Fruit fly (Drosophila melanogaster): ENCODE measurements around the gene CG4842.

CG4842 gene

DNA sequence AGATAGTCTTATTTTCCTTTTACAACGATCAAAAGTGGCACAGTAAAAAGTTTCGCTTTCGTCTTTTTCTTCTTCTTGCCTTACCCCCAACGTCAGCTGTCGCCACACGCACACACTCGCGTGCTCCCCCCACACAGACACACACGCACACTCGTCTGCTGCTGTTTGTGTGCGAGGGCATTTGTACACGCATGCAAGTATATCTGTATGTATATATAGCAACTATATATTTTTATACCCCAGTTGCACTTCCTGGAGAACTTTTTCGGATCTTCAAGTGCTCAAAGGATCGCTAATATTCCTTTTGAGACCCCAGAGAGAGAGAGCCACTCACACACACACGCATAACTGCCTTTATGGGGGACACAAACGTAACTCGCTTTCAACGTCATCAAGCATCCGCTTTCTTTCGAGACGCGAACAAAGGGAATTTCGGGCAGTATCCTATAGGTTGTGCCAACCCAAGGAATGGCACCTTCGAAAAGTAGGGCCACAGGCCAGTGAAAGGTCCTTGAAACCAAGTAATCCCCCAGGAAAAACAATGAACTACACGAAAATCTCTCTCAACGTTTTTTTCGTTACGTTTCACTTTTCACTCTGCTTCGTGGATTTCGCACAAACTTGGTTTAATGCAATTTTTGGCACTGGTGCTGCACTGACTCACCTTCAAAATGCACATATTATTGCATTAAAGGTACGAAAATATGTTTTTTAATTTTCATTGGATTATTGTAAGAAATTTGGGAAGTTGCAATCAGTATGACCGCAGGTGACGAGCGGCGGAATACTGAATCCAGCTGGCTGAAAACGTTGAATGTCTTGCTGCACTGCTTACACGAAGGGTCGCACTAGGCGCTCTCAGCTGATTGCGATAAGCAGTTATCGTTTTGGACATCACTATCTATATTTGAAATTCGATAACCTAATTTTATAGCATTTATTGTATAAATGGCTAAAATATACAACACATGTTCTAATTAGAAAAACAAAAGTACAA is 9.9 kb downstream of the CG4842 start, which contains the start of gene roq (continued):
- TF ChIP-seq CG18262 (tag; optimal IDR thresholded peaks at IDR 0.05) (no peak), CG14965 (GFP tag; optimal IDR thresholded peaks at IDR 0.05; ENCODE audit: borderline replicate concordance) (no peak), ken (GFP tag; IDR thresholded peaks at IDR 0.05) (no peak), salm (tag; optimal IDR thresholded peaks at IDR 0.05) (no peak), CG13624 (GFP tag; optimal IDR thresholded peaks at IDR 0.05) (peak; percentile 12), Sry-β (GFP tag; optimal IDR thresholded peaks at IDR 0.05) (no peak), CG1792 (GFP tag; optimal IDR thresholded peaks at IDR 0.05) (no peak), Poxn (GFP tag; IDR thresholded peaks at IDR 0.05) (no peak), CG5245 (GFP tag; optimal IDR thresholded peaks at IDR 0.05) (no peak), gsb (GFP tag; IDR thresholded peaks at IDR 0.05) (no peak), dan (GFP tag; IDR thresholded peaks at IDR 0.05) (no peak), CG6683 (GFP tag; optimal IDR thresholded peaks at IDR 0.05) (no peak), Oaz (GFP tag; IDR thresholded peaks at IDR 0.05) (no peak), ash1 (GFP tag; optimal IDR thresholded peaks at IDR 0.05) (no peak), Dad (GFP tag; optimal IDR thresholded peaks at IDR 0.05) (no peak), CG16815 (GFP tag; optimal IDR thresholded peaks at IDR 0.05) (no peak), Nf-YA (GFP tag; IDR thresholded peaks at IDR 0.05) (no peak), NK7.1 (GFP tag; optimal IDR thresholded peaks at IDR 0.05) (no peak), CG12769 (tag; optimal IDR thresholded peaks at IDR 0.05) (peak; percentile 38), CG30431 (GFP tag; optimal IDR thresholded peaks at IDR 0.05) (no peak), cad (GFP tag; optimal IDR thresholded peaks at IDR 0.05) (peak; percentile 3), CG4854 (GFP tag; optimal IDR thresholded peaks at IDR 0.05) (no peak), dmrt99B (tag; optimal IDR thresholded peaks at IDR 0.05) (no peak), maf-S (GFP tag; optimal IDR thresholded peaks at IDR 0.05) (no peak), trh (GFP tag; optimal IDR thresholded peaks at IDR 0.05) (no peak), sug (tag; optimal IDR thresholded peaks at IDR 0.05) (peak; percentile 93), Bgb (GFP tag; IDR thresholded peaks at IDR 0.05; ENCODE audit: partially characterized antibody) (peak; percentile 67), shn (GFP tag; optimal IDR thresholded peaks at IDR 0.05) (no peak), CG6765 (GFP tag; optimal IDR thresholded peaks at IDR 0.05) (no peak), h (optimal IDR thresholded peaks at IDR 0.05) (no peak), Gug (GFP tag; IDR thresholded peaks at IDR 0.05) (no peak), Mad (GFP tag; optimal IDR thresholded peaks at IDR 0.05) (no peak), CG6175 (GFP tag; IDR thresholded peaks at IDR 0.05) (no peak), CG8944 (GFP tag; optimal IDR thresholded peaks at IDR 0.05) (no peak), CG10147 (GFP tag; optimal IDR thresholded peaks at IDR 0.05) (no peak), ATbp (GFP tag; optimal IDR thresholded peaks at IDR 0.05) (no peak), Hr51 (GFP tag; optimal IDR thresholded peaks at IDR 0.05) (no peak), CG31365 (tag; optimal IDR thresholded peaks at IDR 0.05) (peak; percentile 97), CG16779 (GFP tag; IDR thresholded peaks at IDR 0.05) (no peak), ase (GFP tag; IDR thresholded peaks at IDR 0.05) (no peak), Sry-δ (GFP tag; optimal IDR thresholded peaks at IDR 0.05) (peak; percentile 74), exex (tag; optimal IDR thresholded peaks at IDR 0.05) (peak; percentile 26), abd-A (tag; optimal IDR thresholded peaks at IDR 0.05) (no peak), p53 (GFP tag; optimal IDR thresholded peaks at IDR 0.05) (no peak), tll (GFP tag; optimal IDR thresholded peaks at IDR 0.05) (no peak), CG14710 (tag; optimal IDR thresholded peaks at IDR 0.05) (peak; percentile 57), BtbVII (GFP tag; optimal IDR thresholded peaks at IDR 0.05) (no peak), grau (tag; optimal IDR thresholded peaks at IDR 0.05) (peak; percentile 36), CG2712 (tag; optimal IDR thresholded peaks at IDR 0.05) (peak; percentile 41)

All from whole organism, embryonic.